Fruit fly (Drosophila melanogaster): Measurements from ENCODE around the gene brk.

Gene brk

dm6 chrX:7291850-7292499 is 15.8 kb upstream of the brk start:
- TF ChIP-seq seq (GFP tag; IDR thresholded peaks at IDR 0.05) (no peak), so (GFP tag; IDR thresholded peaks at IDR 0.05) (peak; percentile 74; the same call in 1 of the 3 replicates), CG33557 (GFP tag; optimal IDR thresholded peaks at IDR 0.05) (peak; percentile 95), Ptx1 (GFP tag; IDR thresholded peaks at IDR 0.05) (peak; percentile 62), toy (GFP tag; IDR thresholded peaks at IDR 0.05) (no peak), lov (optimal IDR thresholded peaks at IDR 0.05) (no peak), lov (GFP tag; IDR thresholded peaks at IDR 0.05) (peak; percentile 73; the same call in 2 of the 3 replicates), CG11504 (tag; optimal IDR thresholded peaks at IDR 0.05) (peak; percentile 75), p53 (GFP tag; optimal IDR thresholded peaks at IDR 0.05) (no peak), vvl (GFP tag; IDR thresholded peaks at IDR 0.05) (peak; percentile 92), tup (GFP tag; optimal IDR thresholded peaks at IDR 0.05) (peak; percentile 68), Hsf (GFP tag; optimal IDR thresholded peaks at IDR 0.05) (peak; percentile 66), CG12659 (GFP tag; optimal IDR thresholded peaks at IDR 0.05) (peak; percentile 39), CG6175 (GFP tag; IDR thresholded peaks at IDR 0.05) (no peak), D19B (GFP tag; optimal IDR thresholded peaks at IDR 0.05) (no peak), ara (GFP tag; IDR thresholded peaks at IDR 0.05) (peak; percentile 88), MESR4 (GFP tag; optimal IDR thresholded peaks at IDR 0.05) (no peak), Hmr (GFP tag; optimal IDR thresholded peaks at IDR 0.05) (no peak), CG7357 (GFP tag; IDR thresholded peaks at IDR 0.05) (peak; percentile 52; the same call in 1 of the 3 replicates), ab (GFP tag; optimal IDR thresholded peaks at IDR 0.05) (peak; percentile 0), CG34224 (GFP tag; IDR thresholded peaks at IDR 0.05; ENCODE audit: partially characterized antibody) (no peak), Gsc (GFP tag; IDR thresholded peaks at IDR 0.05) (peak; percentile 33; the same call in 1 of the 2 replicates), B-H1 (GFP tag; IDR thresholded peaks at IDR 0.05) (no peak; the same call in 2 of the 3 replicates), CG9437 (GFP tag; optimal IDR thresholded peaks at IDR 0.05) (peak; percentile 55), salm (tag; optimal IDR thresholded peaks at IDR 0.05) (peak; percentile 69), scrt (GFP tag; optimal IDR thresholded peaks at IDR 0.05) (peak; percentile 29), CG11695 (GFP tag; IDR thresholded peaks at IDR 0.05) (peak; percentile 66; the same call in 2 of the 3 replicates), dysf (GFP tag; IDR thresholded peaks at IDR 0.05) (peak; percentile 65), Xrp1 (GFP tag; IDR thresholded peaks at IDR 0.05) (peak; percentile 93), CG34422 (GFP tag; IDR thresholded peaks at IDR 0.05) (peak; percentile 71; the same call in 2 of the 3 replicates), cato (GFP tag; optimal IDR thresholded peaks at IDR 0.05; ENCODE audit: borderline replicate concordance) (peak; percentile 50), sc (optimal IDR thresholded peaks at IDR 0.05) (no peak), sc (GFP tag; optimal IDR thresholded peaks at IDR 0.05) (peak; percentile 73), Xbp1 (GFP tag; optimal IDR thresholded peaks at IDR 0.05) (peak; percentile 78), CG17186 (GFP tag; optimal IDR thresholded peaks at IDR 0.05) (no peak), org-1 (GFP tag; optimal IDR thresholded peaks at IDR 0.05) (peak; percentile 58), Ets97D (GFP tag; optimal IDR thresholded peaks at IDR 0.05) (peak; percentile 25), CG18476 (GFP tag; optimal IDR thresholded peaks at IDR 0.05) (peak; percentile 55), Adf1 (GFP tag; IDR thresholded peaks at IDR 0.05) (no peak), CG12219 (GFP tag; optimal IDR thresholded peaks at IDR 0.05) (peak; percentile 61), CG2199 (GFP tag; IDR thresholded peaks at IDR 0.05) (no peak), sna (GFP tag; IDR thresholded peaks at IDR 0.05; ENCODE audit: partially characterized antibody) (no peak), NK7.1 (GFP tag; optimal IDR thresholded peaks at IDR 0.05) (peak; percentile 56), dimm (GFP tag; IDR thresholded peaks at IDR 0.05) (no peak), grn (GFP tag; optimal IDR thresholded peaks at IDR 0.05) (peak; percentile 20), CG18011 (GFP tag; optimal IDR thresholded peaks at IDR 0.05) (no peak), Neu2 (GFP tag; optimal IDR thresholded peaks at IDR 0.05; ENCODE audit: borderline replicate concordance) (no peak), NFAT (GFP tag; IDR thresholded peaks at IDR 0.05) (no peak), sob (GFP tag; IDR thresholded peaks at IDR 0.05) (peak; percentile 67; the same call in 1 of the 2 replicates), Ssrp (tag; optimal IDR thresholded peaks at IDR 0.05) (peak; percentile 77), CG10321 (GFP tag; IDR thresholded peaks at IDR 0.05) (no peak)
